Worm (Caenorhabditis elegans): ENCODE measurements around the gene F42C5.4.

DNA sequence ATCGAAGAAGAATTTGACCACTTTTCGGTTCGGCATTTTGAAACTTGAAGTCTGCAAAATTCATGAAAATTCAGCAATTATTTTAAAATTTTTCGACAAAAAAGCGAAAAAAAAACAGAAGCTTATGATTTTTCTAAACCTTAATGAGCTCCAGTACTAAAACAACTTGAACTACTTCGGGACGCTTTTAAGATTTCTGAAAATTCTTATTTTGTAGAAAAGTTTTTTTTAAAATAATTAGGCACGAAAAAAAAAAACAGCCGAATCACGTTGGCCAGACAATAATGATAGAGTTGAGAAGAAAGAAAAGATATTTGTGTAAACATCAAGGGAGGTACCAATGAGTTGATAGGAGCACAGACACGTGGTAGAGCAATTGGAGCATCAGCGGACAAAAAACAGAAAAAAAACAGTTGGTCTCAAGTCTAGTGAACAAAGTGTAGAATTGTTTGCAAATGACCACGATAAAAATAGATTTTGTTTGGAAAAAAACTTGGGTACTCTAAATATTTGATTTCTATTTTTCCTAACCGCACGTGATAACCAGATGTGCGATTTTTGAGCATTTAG lies 49.6 kb downstream of the F42C5.4 start, which contains the start of gene gstk-2:
- TF ChIP-seq nhr-11 (tag; optimal IDR thresholded peaks at IDR 0.05) (no peak), nhr-77 (tag; optimal IDR thresholded peaks at IDR 0.05) (no peak), ztf-4 (tag; optimal IDR thresholded peaks at IDR 0.05) (no peak), snpc-4 (tag; optimal IDR thresholded peaks at IDR 0.05) (no peak), egl-5 (tag; optimal IDR thresholded peaks at IDR 0.05) (peak; percentile 2)
